Fruit fly (Drosophila melanogaster) whole organism, embryonic: Measurements from ENCODE around the gene Tim9b.

Source experiments
- Aef1 ChIP-seq: fragments of 200-800 bp; sonication (Bioruptor generic); IDR thresholded peaks from 3 replicates; pipeline ENCODE4 v1.3.6; 2022; ENCODE audit warnings: missing biosample characterization, missing genetic modification characterization
- B-H2 ChIP-seq: fragments of 200-800 bp; sonication (Bioruptor generic); optimal IDR thresholded peaks from 2 replicates; lab custom pipeline; 2018; ENCODE audit warnings: missing biosample characterization, mild to moderate bottlenecking, missing genetic modification characterization
- BEAF-32 ChIP-seq: fragments of 200-800 bp; sonication (Bioruptor generic); optimal IDR thresholded peaks from 3 replicates; lab custom pipeline; 2017; ENCODE audit warnings: missing biosample characterization, missing genetic modification characterization, mild to moderate bottlenecking, moderate library complexity, missing genetic modification reagents
- CG10209 ChIP-seq: fragments of 200-800 bp; sonication (Bioruptor generic); optimal IDR thresholded peaks from 3 replicates; lab custom pipeline; 2017; ENCODE audit warnings: missing biosample characterization, mild to moderate bottlenecking, missing genetic modification characterization, missing genetic modification reagents
- CG14050 ChIP-seq: fragments of 200-800 bp; sonication (Bioruptor generic); IDR thresholded peaks from 3 replicates; pipeline ENCODE4 v1.3.6; 2022; ENCODE audit warnings: missing biosample characterization, missing genetic modification characterization
- CG14860 ChIP-seq: fragments of 200-800 bp; sonication (Bioruptor generic); IDR thresholded peaks from 3 replicates; pipeline ENCODE4 v1.3.6; 2022; ENCODE audit warnings: missing biosample characterization, missing genetic modification characterization; ENCODE audit not compliant: partially characterized antibody
- CG1602 ChIP-seq: fragments of 200-800 bp; sonication (Bioruptor generic); optimal IDR thresholded peaks from 3 replicates; lab custom pipeline; 2016; ENCODE audit warnings: missing biosample characterization, missing genetic modification characterization
- CG16813 ChIP-seq: fragments of 200-800 bp; sonication (Bioruptor generic); IDR thresholded peaks from 3 replicates; pipeline ENCODE4 v1.3.6; 2022; ENCODE audit warnings: missing biosample characterization, missing genetic modification characterization; ENCODE audit not compliant: partially characterized antibody
- CG18262 ChIP-seq: fragments of 200-800 bp; optimal IDR thresholded peaks from 3 replicates; lab custom pipeline; 2019; ENCODE audit warnings: missing biosample characterization, mild to moderate bottlenecking, missing genetic modification characterization, moderate library complexity
- CG18619 ChIP-seq: fragments of 200-800 bp; sonication (Bioruptor generic); optimal IDR thresholded peaks from 3 replicates; lab custom pipeline; 2017; ENCODE audit warnings: missing biosample characterization, mild to moderate bottlenecking, missing genetic modification characterization
- CG3163 ChIP-seq: fragments of 200-800 bp; sonication (Bioruptor generic); optimal IDR thresholded peaks from 3 replicates; lab custom pipeline; 2016; ENCODE audit warnings: missing biosample characterization, missing genetic modification characterization
- CG34224 ChIP-seq: fragments of 200-800 bp; sonication (Bioruptor generic); IDR thresholded peaks from 3 replicates; pipeline ENCODE4 v1.3.6; 2022; ENCODE audit warnings: missing biosample characterization, missing genetic modification characterization; ENCODE audit not compliant: partially characterized antibody
- CG42726 ChIP-seq: fragments of 200-800 bp; sonication (Bioruptor generic); IDR thresholded peaks from 2 replicates; pipeline ENCODE4 v1.3.6; 2022; ENCODE audit warnings: missing biosample characterization, missing genetic modification characterization; ENCODE audit not compliant: partially characterized antibody
- CG6791 ChIP-seq: fragments of 200-800 bp; sonication (Bioruptor generic); IDR thresholded peaks from 3 replicates; pipeline ENCODE4 v1.3.6; 2022; ENCODE audit warnings: missing biosample characterization, missing genetic modification characterization; ENCODE audit not compliant: partially characterized antibody
- CG7556 ChIP-seq: fragments of 200-800 bp; sonication (Bioruptor generic); optimal IDR thresholded peaks from 2 replicates; lab custom pipeline; 2017; ENCODE audit warnings: missing biosample characterization, mild to moderate bottlenecking, missing genetic modification characterization
- CG7963 ChIP-seq: fragments of 200-800 bp; sonication (Bioruptor generic); IDR thresholded peaks from 3 replicates; pipeline ENCODE4 v1.3.6; 2022; ENCODE audit warnings: missing biosample characterization, missing genetic modification characterization; ENCODE audit not compliant: partially characterized antibody
- CG7987 ChIP-seq: fragments of 200-800 bp; sonication (Bioruptor generic); optimal IDR thresholded peaks from 2 replicates; lab custom pipeline; 2018; ENCODE audit warnings: missing biosample characterization, mild to moderate bottlenecking, missing genetic modification characterization, moderate library complexity
- CG9932 ChIP-seq: fragments of 200-800 bp; sonication (Bioruptor generic); IDR thresholded peaks from 2 replicates; pipeline ENCODE4 v1.3.6; 2022; ENCODE audit warnings: missing biosample characterization, missing genetic modification characterization
- Dll ChIP-seq: fragments of 200-800 bp; sonication (Bioruptor generic); IDR thresholded peaks from 4 replicates; pipeline ENCODE4 v1.3.6; 2022; ENCODE audit warnings: missing biosample characterization, missing genetic modification characterization; ENCODE audit not compliant: partially characterized antibody
- Doc3 ChIP-seq: fragments of 200-800 bp; sonication (Bioruptor generic); IDR thresholded peaks from 3 replicates; pipeline ENCODE4 v1.3.6; 2022; ENCODE audit warnings: missing biosample characterization, missing genetic modification characterization; ENCODE audit not compliant: partially characterized antibody
- E2f2 ChIP-seq: fragments of 200-800 bp; sonication (Bioruptor generic); IDR thresholded peaks from 2 replicates; pipeline ENCODE4 v1.3.6; 2022; ENCODE audit warnings: missing biosample characterization, missing genetic modification characterization
- Gug ChIP-seq: fragments of 200-800 bp; sonication (Bioruptor generic); IDR thresholded peaks from 4 replicates; pipeline ENCODE4 v1.3.6; 2022; ENCODE audit warnings: missing biosample characterization, missing genetic modification characterization
- HLH4C ChIP-seq: fragments of 200-800 bp; sonication (Bioruptor generic); IDR thresholded peaks from 3 replicates; pipeline ENCODE4 v1.3.6; 2022; ENCODE audit warnings: missing biosample characterization, missing genetic modification characterization; ENCODE audit not compliant: partially characterized antibody
- MBD-R2 ChIP-seq: fragments of 200-800 bp; sonication (Bioruptor generic); IDR thresholded peaks from 2 replicates; pipeline ENCODE4 v1.3.6; 2022; ENCODE audit warnings: missing biosample characterization, missing genetic modification characterization
- Myb ChIP-seq: fragments of 200-800 bp; sonication (Bioruptor generic); optimal IDR thresholded peaks from 2 replicates; lab custom pipeline; 2016; ENCODE audit warnings: missing biosample characterization, missing genetic modification characterization
- NC2β ChIP-seq: fragments of 200-800 bp; sonication (Bioruptor generic); optimal IDR thresholded peaks from 2 replicates; lab custom pipeline; 2016; ENCODE audit warnings: missing biosample characterization, missing genetic modification characterization
- Rfx ChIP-seq: fragments of 200-800 bp; sonication (Bioruptor generic); IDR thresholded peaks from 2 replicates; pipeline ENCODE4 v1.3.6; 2022; ENCODE audit warnings: missing biosample characterization, missing genetic modification characterization
- Rx ChIP-seq: fragments of 200-800 bp; sonication (Bioruptor generic); IDR thresholded peaks from 2 replicates; pipeline ENCODE4 v1.3.6; 2022; ENCODE audit warnings: missing biosample characterization, missing genetic modification characterization
- Sin3A ChIP-seq: fragments of >200 bp; optimal IDR thresholded peaks from 2 replicates; lab custom pipeline; 2018
- Six4 ChIP-seq: fragments of 200-800 bp; sonication (Bioruptor generic); optimal IDR thresholded peaks from 2 replicates; lab custom pipeline; 2016; ENCODE audit warnings: missing biosample characterization, missing genetic modification characterization
- Usf ChIP-seq: fragments of 200-800 bp; sonication (Bioruptor generic); optimal IDR thresholded peaks from 2 replicates; lab custom pipeline; 2017; ENCODE audit warnings: missing genotype, missing biosample characterization, missing genetic modification characterization
- bbx ChIP-seq: fragments of 200-800 bp; sonication (Bioruptor generic); IDR thresholded peaks from 2 replicates; pipeline ENCODE4 v1.3.6; 2022; ENCODE audit warnings: missing biosample characterization, missing genetic modification characterization; ENCODE audit not compliant: partially characterized antibody
- danr ChIP-seq: fragments of 200-800 bp; sonication (Bioruptor generic); IDR thresholded peaks from 2 replicates; pipeline ENCODE4 v1.3.6; 2022; ENCODE audit warnings: missing biosample characterization, missing genetic modification characterization
- dpn ChIP-seq, 2 experiments: fragments of 200-800 bp; sonication (Bioruptor generic); optimal IDR thresholded peaks; 3 replicates each; lab custom pipeline; 2016; ENCODE audit warnings: missing biosample characterization in 2 of 2, missing genetic modification characterization in 2 of 2
- ewg ChIP-seq: fragments of 200-800 bp; sonication (Bioruptor generic); optimal IDR thresholded peaks from 3 replicates; lab custom pipeline; 2017; ENCODE audit warnings: mild to moderate bottlenecking, missing biosample characterization, missing genetic modification reagents, missing genetic modification characterization
- inv ChIP-seq: fragments of 200-800 bp; sonication (Bioruptor generic); IDR thresholded peaks from 2 replicates; pipeline ENCODE4 v1.3.6; 2022; ENCODE audit warnings: missing biosample characterization, missing genetic modification characterization; ENCODE audit not compliant: partially characterized antibody
- knrl ChIP-seq: fragments of 200-800 bp; sonication (Bioruptor generic); IDR thresholded peaks from 3 replicates; pipeline ENCODE4 v1.3.6; 2022; ENCODE audit warnings: missing biosample characterization, missing genetic modification characterization; ENCODE audit not compliant: partially characterized antibody
- maf-S ChIP-seq: fragments of 200-800 bp; sonication (Bioruptor generic); optimal IDR thresholded peaks from 2 replicates; lab custom pipeline; 2016; ENCODE audit warnings: missing biosample characterization, missing genetic modification characterization
- mam ChIP-seq: fragments of 200-800 bp; sonication (Bioruptor generic); optimal IDR thresholded peaks from 3 replicates; lab custom pipeline; 2016; ENCODE audit warnings: missing biosample characterization, missing genetic modification characterization
- onecut ChIP-seq: fragments of 200-800 bp; sonication (Bioruptor generic); IDR thresholded peaks from 2 replicates; pipeline ENCODE4 v1.3.6; 2022; ENCODE audit warnings: missing biosample characterization, missing genetic modification characterization
- tna ChIP-seq: fragments of 200-800 bp; sonication (Bioruptor generic); IDR thresholded peaks from 2 replicates; pipeline ENCODE4 v1.3.6; 2022; ENCODE audit warnings: missing biosample characterization, missing genetic modification characterization; ENCODE audit not compliant: partially characterized antibody
- unc-4 ChIP-seq: fragments of 200-800 bp; sonication (Bioruptor generic); IDR thresholded peaks from 2 replicates; pipeline ENCODE4 v1.3.6; 2022; ENCODE audit warnings: missing biosample characterization, missing genetic modification characterization; ENCODE audit not compliant: partially characterized antibody
- zf30C ChIP-seq: fragments of 200-800 bp; sonication (Bioruptor generic); optimal IDR thresholded peaks from 3 replicates; lab custom pipeline; 2018; ENCODE audit warnings: missing biosample characterization, mild to moderate bottlenecking, missing genetic modification characterization

The Tim9b gene

DNA sequence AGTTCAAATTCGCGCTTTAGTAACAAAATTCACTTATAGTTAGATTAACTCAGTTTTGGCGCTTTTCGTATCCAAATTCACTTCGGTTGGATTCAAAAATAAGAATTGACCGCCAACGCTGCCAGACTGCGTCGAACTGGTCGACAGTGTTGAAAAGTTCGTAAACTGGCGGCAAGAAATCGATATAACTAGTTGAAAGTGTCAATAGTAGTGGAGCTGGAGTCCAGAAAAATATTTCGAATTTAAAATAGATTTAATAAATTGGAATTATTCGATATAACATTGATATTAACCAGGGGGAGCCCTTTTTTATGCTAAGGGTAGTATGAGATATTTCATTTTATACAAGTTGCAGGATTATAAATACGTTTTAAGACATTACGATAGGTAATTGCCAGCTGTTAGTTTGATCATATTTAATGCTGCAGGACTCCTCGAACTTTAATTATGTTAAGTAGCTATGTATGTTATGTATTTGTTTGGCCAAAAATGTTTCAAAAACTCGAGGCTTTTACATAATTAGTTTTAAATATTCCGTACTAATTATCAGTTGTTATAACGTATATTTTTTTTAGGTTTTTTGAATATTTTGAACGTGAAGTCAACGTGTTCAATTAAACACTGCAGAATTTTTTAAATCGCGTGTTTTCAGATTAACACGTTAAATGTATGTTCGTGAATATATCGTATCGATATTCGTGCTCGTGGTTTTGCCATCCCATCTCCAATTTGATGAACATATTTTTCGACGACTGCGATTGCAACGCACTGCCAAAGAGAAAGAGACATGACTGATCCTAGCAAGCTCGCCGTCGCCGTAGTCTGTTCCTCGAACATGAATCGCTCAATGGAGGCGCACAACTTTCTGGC, 45.8 kb upstream of the Tim9b start, which contains the start of the genes CG14223 and Ssu72 (continued):
- TF ChIP-seq Gug (GFP tag; lab: Robert Waterston, UW) (0 out of 4 replicates have a peak, but pooled peaks have one; percentile 13), CG1602 (no peak), bbx (GFP tag; lab: Robert Waterston, UW) (peak; percentile 83), danr (GFP tag; lab: Robert Waterston, UW) (no peak), CG10209 (GFP tag; lab: Kevin White, UChicago) (no peak), CG18262 (tag; lab: Kevin White, UChicago) (peak; percentile 8), ewg (GFP tag; lab: Kevin White, UChicago) (no peak), Rx (GFP tag; lab: Robert Waterston, UW) (no peak), CG18619 (GFP tag; lab: Kevin White, UChicago) (no peak), CG42726 (GFP tag; lab: Robert Waterston, UW) (peak; percentile 64; the same call in 1 of the 2 replicates), unc-4 (GFP tag; lab: Robert Waterston, UW) (peak; percentile 62), Sin3A (lab: Kevin White, UChicago) (peak; percentile 22), CG7963 (GFP tag; lab: Robert Waterston, UW) (peak; percentile 57; the same call in 1 of the 3 replicates), Six4 (GFP tag; lab: Kevin White, UChicago) (no peak), Rfx (GFP tag; lab: Robert Waterston, UW) (peak; percentile 16; the same call in 1 of the 2 replicates), dpn (GFP tag; optimal IDR thresholded peaks at IDR 0.05; lab: Kevin White, UChicago) (no peak), B-H2 (no peak), Myb (GFP tag; lab: Kevin White, UChicago) (peak; percentile 71), CG16813 (GFP tag; lab: Robert Waterston, UW) (peak; percentile 75), CG9932 (GFP tag; lab: Robert Waterston, UW) (peak; percentile 58), CG34224 (GFP tag; lab: Robert Waterston, UW) (peak; percentile 75), BEAF-32 (peak; percentile 73), MBD-R2 (peak; percentile 45), tna (GFP tag; lab: Robert Waterston, UW) (peak; percentile 60), Dll (GFP tag; lab: Robert Waterston, UW) (peak; percentile 89), CG6791 (peak; percentile 78), CG7987 (GFP tag; lab: Kevin White, UChicago) (no peak), CG14050 (GFP tag; lab: Robert Waterston, UW) (no peak), inv (GFP tag; lab: Robert Waterston, UW) (peak; percentile 72), HLH4C (peak; percentile 57), NC2β (no peak), Usf (GFP tag; lab: Kevin White, UChicago) (no peak), CG3163 (no peak), maf-S (GFP tag; lab: Kevin White, UChicago) (no peak), knrl (GFP tag; lab: Robert Waterston, UW) (peak; percentile 78; the same call in 2 of the 3 replicates), Aef1 (GFP tag; lab: Robert Waterston, UW) (no peak; the same call in 2 of the 3 replicates), Doc3 (GFP tag; lab: Robert Waterston, UW) (peak; percentile 80), mam (GFP tag; lab: Kevin White, UChicago) (peak; percentile 19), CG14860 (GFP tag; lab: Robert Waterston, UW) (peak; percentile 49; the same call in 2 of the 3 replicates), zf30C (no peak), CG7556 (GFP tag; lab: Kevin White, UChicago) (no peak), onecut (GFP tag; lab: Robert Waterston, UW) (peak; percentile 81), E2f2 (GFP tag; lab: Robert Waterston, UW) (peak; percentile 86)
